Worm (Caenorhabditis elegans): Measurements from ENCODE around the gene C16D9.6.

C16D9.6 gene

ce11 chrV:8269878-8270277, 19.8 kb upstream of the C16D9.6 start (continued):
- TF ChIP-seq ceh-34 (tag; optimal IDR thresholded peaks at IDR 0.05): no peak
- TF ChIP-seq sdc-2 (tag; optimal IDR thresholded peaks at IDR 0.05): no peak

ce11 chrV:8268902-8269301, 18.8 kb upstream of the C16D9.6 start, which contains the start of the genes asp-6 and asp-12:
TSS of gene asp-6 (minus strand) at chrV:8268937.
TSS of gene asp-12 (plus strand) at chrV:8269210.
- TF ChIP-seq ceh-48 (tag; optimal IDR thresholded peaks at IDR 0.05) (no peak), pros-1 (tag; optimal IDR thresholded peaks at IDR 0.05) (no peak), lin-11 (tag; optimal IDR thresholded peaks at IDR 0.05) (no peak), pqm-1 (tag; optimal IDR thresholded peaks at IDR 0.05) (peak; percentile 2), elt-2 (tag; optimal IDR thresholded peaks at IDR 0.05) (peak; percentile 46), tbx-2 (tag; optimal IDR thresholded peaks at IDR 0.05) (no peak), ets-4 (tag; optimal IDR thresholded peaks at IDR 0.05) (no peak)

ce11 chrV:8267275-8267674, 17.2 kb upstream of the C16D9.6 start:
- TF ChIP-seq ceh-14 (tag; optimal IDR thresholded peaks at IDR 0.05) (no peak), pqm-1 (tag; optimal IDR thresholded peaks at IDR 0.05) (no peak), Y22D7AL.16 (tag; optimal IDR thresholded peaks at IDR 0.05) (no peak), ceh-2 (tag; optimal IDR thresholded peaks at IDR 0.05) (no peak), elt-2 (tag; optimal IDR thresholded peaks at IDR 0.05) (peak; percentile 77), mec-3 (tag; optimal IDR thresholded peaks at IDR 0.05; ENCODE audit: borderline replicate concordance) (no peak)

ce11 chrV:8266232-8266631, 16.1 kb upstream of the C16D9.6 start, which contains the start of gene F21F8.5:
TSS of gene F21F8.5 (minus strand) at chrV:8266332.
- TF ChIP-seq F13H6.1 (tag; optimal IDR thresholded peaks at IDR 0.05): no peak
- TF ChIP-seq ceh-9 (tag; optimal IDR thresholded peaks at IDR 0.05): no peak
- TF ChIP-seq fkh-6 (tag; optimal IDR thresholded peaks at IDR 0.05): no peak
- no peak for TF ChIP-seq ceh-6 (GFP tag; optimal IDR thresholded peaks at IDR 0.05)
- no peak for TF ChIP-seq ets-4 (tag; optimal IDR thresholded peaks at IDR 0.05)
- no peak for TF ChIP-seq C38D4.7 (GFP tag; optimal IDR thresholded peaks at IDR 0.05)
- no peak for TF ChIP-seq pha-4 (tag; optimal IDR thresholded peaks at IDR 0.05)
- TF ChIP-seq tbx-7 (tag; optimal IDR thresholded peaks at IDR 0.05): no peak
- no peak for TF ChIP-seq ztf-16 (tag; optimal IDR thresholded peaks at IDR 0.05)

- no peak for TF ChIP-seq lin-11 (tag; optimal IDR thresholded peaks at IDR 0.05)
- no peak for TF ChIP-seq ceh-34 (tag; optimal IDR thresholded peaks at IDR 0.05)
- TF ChIP-seq pha-4 (tag; optimal IDR thresholded peaks at IDR 0.05): no peak
- no peak for TF ChIP-seq unc-3 (GFP tag; conservative IDR thresholded peaks at IDR 0.05)
- TF ChIP-seq unc-3 (tag; optimal IDR thresholded peaks at IDR 0.05): no peak
- no peak for TF ChIP-seq ttx-3 (tag; optimal IDR thresholded peaks at IDR 0.05)
- TF ChIP-seq ama-1 (optimal IDR thresholded peaks at IDR 0.05): no peak
- no peak for TF ChIP-seq elt-2 (tag; optimal IDR thresholded peaks at IDR 0.05)
- no peak for TF ChIP-seq nhr-11 (tag; optimal IDR thresholded peaks at IDR 0.05)
- no peak for TF ChIP-seq ceh-30 (tag; optimal IDR thresholded peaks at IDR 0.05)
These were observed 13.8 kb upstream of the C16D9.6 start, which contains the start of gene C16D9.9 for ce11 chrV:8263941-8264340. TSS of gene C16D9.9 (plus strand) at chrV:8264241.

ce11 chrV:8263466-8263865, 13.4 kb upstream of the C16D9.6 start, which contains the start of gene C16D9.8:
TSS of gene C16D9.8 (minus strand) at chrV:8263566.
- TF ChIP-seq rnt-1 (tag; optimal IDR thresholded peaks at IDR 0.05) (no peak), ref-2 (tag; optimal IDR thresholded peaks at IDR 0.05) (no peak), mec-3 (tag; optimal IDR thresholded peaks at IDR 0.05; ENCODE audit: borderline replicate concordance) (no peak), T23F11.4 (GFP tag; optimal IDR thresholded peaks at IDR 0.05) (no peak), sox-4 (tag; optimal IDR thresholded peaks at IDR 0.05) (no peak), ceh-45 (GFP tag; IDR thresholded peaks at IDR 0.05) (no peak), hlh-8 (tag; optimal IDR thresholded peaks at IDR 0.05) (no peak), tbx-2 (tag; optimal IDR thresholded peaks at IDR 0.05) (no peak), ceh-2 (tag; optimal IDR thresholded peaks at IDR 0.05) (no peak), fax-1 (tag; optimal IDR thresholded peaks at IDR 0.05) (no peak), ceh-14 (tag; optimal IDR thresholded peaks at IDR 0.05) (no peak), syd-9 (tag; optimal IDR thresholded peaks at IDR 0.05) (no peak), ceh-9 (tag; optimal IDR thresholded peaks at IDR 0.05) (no peak), hlh-15 (tag; optimal IDR thresholded peaks at IDR 0.05) (no peak), ceh-24 (tag; optimal IDR thresholded peaks at IDR 0.05) (no peak), ztf-16 (tag; optimal IDR thresholded peaks at IDR 0.05) (no peak), ceh-34 (tag; optimal IDR thresholded peaks at IDR 0.05) (no peak)

All from whole organism, late embryonic.